Worm (Caenorhabditis elegans): Measurements from ENCODE around the gene F40G12.10.
"Not testable (repeated sequence)": the region's sequence is repeated elsewhere in the genome, so short reads cannot be mapped to it uniquely, and the experiment has no call there.

F40G12.10 gene

DNA sequence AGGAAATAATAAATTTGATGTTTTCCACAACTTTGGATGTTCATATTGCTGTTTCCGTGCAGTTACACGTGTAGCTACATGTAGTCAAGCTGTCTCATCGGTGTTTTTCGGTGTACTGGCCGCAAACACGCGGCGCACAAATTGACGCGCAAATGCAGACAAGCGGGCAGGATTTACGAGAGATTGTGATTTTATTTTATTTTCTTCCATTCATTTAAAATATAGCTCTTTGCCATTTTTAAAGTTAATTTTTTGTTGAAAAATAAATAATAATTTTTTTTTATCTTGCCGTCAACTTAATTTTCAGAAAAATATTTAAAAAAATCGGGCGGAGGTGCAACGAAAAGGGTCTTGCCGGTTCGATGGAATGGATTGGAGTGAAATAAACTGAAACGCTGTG, 9.1 kb upstream of the F40G12.10 start, which contains the start of gene F40G12.7:
TSS of gene F40G12.7 (plus strand) at position 301 of the 400 bp plus-strand sequence.
- TF ChIP-seq mep-1, jun-1, sox-4 (tag; optimal IDR thresholded peaks at IDR 0.05): not testable (repeated sequence)

DNA sequence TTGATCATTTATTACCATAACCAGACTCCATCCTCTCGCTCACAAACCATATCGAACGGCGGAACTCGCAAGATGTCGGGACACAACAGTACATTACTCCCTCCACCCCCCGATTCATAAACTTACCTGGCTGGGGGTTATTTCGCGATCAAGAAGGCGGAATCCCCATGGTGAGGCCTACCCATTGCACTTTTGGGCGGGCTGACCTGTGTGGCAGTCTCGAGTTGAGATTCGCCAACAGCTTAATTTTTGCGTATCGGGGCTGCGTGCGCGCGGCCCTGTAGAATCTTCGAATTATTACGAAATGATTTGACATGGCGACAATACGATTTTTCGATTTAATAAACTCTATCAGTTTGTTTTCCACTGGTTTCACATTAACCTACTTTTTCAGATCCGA, 5.9 kb upstream of the F40G12.10 start:
- TF ChIP-seq snpc-4 (tag; optimal IDR thresholded peaks at IDR 0.05), result peak; percentile 40

- TF ChIP-seq pax-3 (tag; optimal IDR thresholded peaks at IDR 0.05), result no peak
- TF ChIP-seq snu-23 (GFP tag; optimal IDR thresholded peaks at IDR 0.05), result no peak
- TF ChIP-seq nhr-237 (tag; optimal IDR thresholded peaks at IDR 0.05), result no peak
- no peak for TF ChIP-seq nhr-71 (tag; optimal IDR thresholded peaks at IDR 0.05)
- no peak for TF ChIP-seq nhr-11 (tag; optimal IDR thresholded peaks at IDR 0.05)
- TF ChIP-seq dsc-1 (tag; optimal IDR thresholded peaks at IDR 0.05), result no peak
- TF ChIP-seq isw-1 (GFP tag; IDR thresholded peaks at IDR 0.05), result no peak
- no peak for TF ChIP-seq alr-1 (tag; optimal IDR thresholded peaks at IDR 0.05; ENCODE audit: borderline replicate concordance)
- no peak for TF ChIP-seq dpl-1 (GFP tag; optimal IDR thresholded peaks at IDR 0.05)
- TF ChIP-seq ztf-11 (tag; optimal IDR thresholded peaks at IDR 0.05), result no peak
- no peak for TF ChIP-seq C04F5.9 (tag; optimal IDR thresholded peaks at IDR 0.05)
- TF ChIP-seq C16A3.4 (tag; optimal IDR thresholded peaks at IDR 0.05), result no peak
- no peak for TF ChIP-seq mef-2 (tag; optimal IDR thresholded peaks at IDR 0.05)
- TF ChIP-seq skn-1 (tag; optimal IDR thresholded peaks at IDR 0.05), result no peak
- no peak for TF ChIP-seq mdl-1 (tag; optimal IDR thresholded peaks at IDR 0.05)
- TF ChIP-seq unc-62 (GFP tag; optimal IDR thresholded peaks at IDR 0.05), result no peak
- no peak for TF ChIP-seq ces-1 (GFP tag; optimal IDR thresholded peaks at IDR 0.05)
- TF ChIP-seq ceh-82 (tag; optimal IDR thresholded peaks at IDR 0.05), result no peak
- no peak for TF ChIP-seq nhr-77 (tag; optimal IDR thresholded peaks at IDR 0.05)
Observed at ce11 chrV:14279777-14280176, 3.6 kb upstream of the F40G12.10 start, which contains the start of gene srt-33. Gene srt-33, minus strand, starts transcription at chrV:14279877.

- TF ChIP-seq tlp-1 (tag; optimal IDR thresholded peaks at IDR 0.05), result no peak
- no peak for TF ChIP-seq lin-35 (GFP tag; optimal IDR thresholded peaks at IDR 0.05)
- TF ChIP-seq fkh-10 (GFP tag; optimal IDR thresholded peaks at IDR 0.05), result no peak
- no peak for TF ChIP-seq C04F5.9 (tag; optimal IDR thresholded peaks at IDR 0.05)
- TF ChIP-seq nhr-12 (tag; optimal IDR thresholded peaks at IDR 0.05), result no peak
- TF ChIP-seq efl-3 (GFP tag; optimal IDR thresholded peaks at IDR 0.05), result no peak
- TF ChIP-seq aly-2 (tag; optimal IDR thresholded peaks at IDR 0.05), result no peak
- no peak for TF ChIP-seq nhr-85 (tag)
- TF ChIP-seq lir-3 (tag; optimal IDR thresholded peaks at IDR 0.05; ENCODE audit: poor library complexity), result no peak
- no peak for TF ChIP-seq sptf-1 (tag; optimal IDR thresholded peaks at IDR 0.05)
- TF ChIP-seq mef-2 (tag; optimal IDR thresholded peaks at IDR 0.05), result no peak
- no peak for TF ChIP-seq nhr-77 (tag; optimal IDR thresholded peaks at IDR 0.05)
- no peak for TF ChIP-seq unc-30 (tag; optimal IDR thresholded peaks at IDR 0.05)
- no peak for TF ChIP-seq blmp-1 (tag; optimal IDR thresholded peaks at IDR 0.05)
- no peak for TF ChIP-seq fkh-8 (tag; optimal IDR thresholded peaks at IDR 0.05)
Observed at ce11 chrV:14282222-14282709, 1.1 kb upstream of the F40G12.10 start, which contains the start of the genes srt-74 and F40G12.9. Gene srt-74, minus strand, starts transcription at chrV:14282322. Gene F40G12.9, plus strand, starts transcription at chrV:14282659.

DNA sequence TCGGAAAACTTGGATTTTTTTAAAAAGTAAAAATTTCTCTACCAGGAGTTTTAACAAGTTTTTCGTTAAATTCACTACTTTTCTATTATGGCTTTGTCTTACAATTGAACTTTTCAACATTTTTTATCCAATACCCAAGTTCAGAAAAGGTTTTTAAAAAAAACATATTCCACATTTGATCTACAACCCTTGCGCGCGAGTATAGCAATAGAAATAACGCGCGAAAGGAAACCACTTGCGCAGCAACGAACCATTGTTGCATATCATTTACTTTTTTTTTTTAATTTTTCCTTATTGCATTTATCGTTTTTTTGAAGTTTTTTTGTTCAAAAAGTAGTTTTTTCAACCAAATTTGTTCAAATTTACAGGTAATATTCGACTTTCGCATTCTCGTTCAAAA, 2.5 kb downstream of the F40G12.10 start, which contains the start of gene F40G12.11:
TSS of gene F40G12.11 (plus strand) at position 369 of the 400 bp plus-strand sequence.
- no peak for TF ChIP-seq nhr-20 (tag; optimal IDR thresholded peaks at IDR 0.05)
- no peak for TF ChIP-seq lin-15B (tag; optimal IDR thresholded peaks at IDR 0.05)
- no peak for TF ChIP-seq lin-35 (GFP tag; optimal IDR thresholded peaks at IDR 0.05)
- no peak for TF ChIP-seq ces-1 (GFP tag; optimal IDR thresholded peaks at IDR 0.05)
- TF ChIP-seq fkh-4 (tag; optimal IDR thresholded peaks at IDR 0.05; ENCODE audit: borderline replicate concordance), result no peak
- TF ChIP-seq nhr-47 (tag; optimal IDR thresholded peaks at IDR 0.05), result no peak
- no peak for TF ChIP-seq ets-5 (GFP tag; IDR thresholded peaks at IDR 0.05)
- no peak for TF ChIP-seq mdl-1 (tag; optimal IDR thresholded peaks at IDR 0.05)
- TF ChIP-seq ztf-4 (tag; optimal IDR thresholded peaks at IDR 0.05), result no peak
- TF ChIP-seq nhr-11 (tag; optimal IDR thresholded peaks at IDR 0.05), result no peak
- TF ChIP-seq nhr-76 (tag; optimal IDR thresholded peaks at IDR 0.05), result no peak
- no peak for TF ChIP-seq dsc-1 (tag; optimal IDR thresholded peaks at IDR 0.05)
- no peak for TF ChIP-seq sptf-1 (tag; optimal IDR thresholded peaks at IDR 0.05)
- TF ChIP-seq elt-2 (tag; optimal IDR thresholded peaks at IDR 0.05), result no peak
- no peak for TF ChIP-seq F16B12.6 (tag; optimal IDR thresholded peaks at IDR 0.05)
- no peak for TF ChIP-seq fkh-8 (tag; optimal IDR thresholded peaks at IDR 0.05)
- no peak for TF ChIP-seq Y116A8C.19 (tag; optimal IDR thresholded peaks at IDR 0.05; ENCODE audit: borderline replicate concordance)
- no peak for TF ChIP-seq unc-98 (GFP tag; IDR thresholded peaks at IDR 0.05)
- no peak for TF ChIP-seq lin-13 (GFP tag; optimal IDR thresholded peaks at IDR 0.05)
